Worm (Caenorhabditis elegans) whole organism, young adult: ENCODE measurements around the gene Y38E10A.17.

ENCODE experiments used
- B0019.2 ChIP-seq: fragments of 200-800 bp; sonication (Bioruptor generic); conservative IDR thresholded peaks from 2 replicates; pipeline ENCODE4 v1.3.6; 2022; ENCODE audit warnings: missing genetic modification reagents, missing genetic modification characterization, missing compliant biosample characterization
- C06A6.2 ChIP-seq: fragments of 200-800 bp; sonication (Bioruptor generic); conservative IDR thresholded peaks from 2 replicates; pipeline ENCODE4 v1.3.6; 2022; ENCODE audit warnings: missing genetic modification characterization, missing compliant biosample characterization
- F22D6.2 ChIP-seq: sonication (generic microtip); optimal IDR thresholded peaks from 2 replicates; lab custom pipeline; 2016; ENCODE audit warnings: mild to moderate bottlenecking, missing genetic modification characterization, missing compliant biosample characterization
- F23B12.7 ChIP-seq: sonication (generic microtip); optimal IDR thresholded peaks from 2 replicates; lab custom pipeline; 2017; ENCODE audit warnings: missing genetic modification characterization, mild to moderate bottlenecking, missing compliant biosample characterization, antibody characterized with exemption, moderate library complexity; ENCODE audit not compliant: insufficient read depth
- F33H1.4 ChIP-seq: fragments of 200-800 bp; sonication (Bioruptor generic); IDR thresholded peaks from 2 replicates; pipeline ENCODE4 v1.3.6; 2022; ENCODE audit warnings: missing genetic modification reagents, missing genetic modification characterization, missing compliant biosample characterization
- F37B4.10 ChIP-seq: fragments of 200-800 bp; sonication (Bioruptor generic); IDR thresholded peaks from 2 replicates; pipeline ENCODE4 v1.3.6; 2022; ENCODE audit warnings: missing genetic modification characterization, missing compliant biosample characterization
- F39B2.1 ChIP-seq: fragments of 200-800 bp; sonication (Bioruptor generic); IDR thresholded peaks from 2 replicates; pipeline ENCODE4 v1.3.6; 2022; ENCODE audit warnings: missing genetic modification reagents, missing genetic modification characterization, missing compliant biosample characterization
- T26A5.8 ChIP-seq: sonication (generic microtip); optimal IDR thresholded peaks from 2 replicates; lab custom pipeline; 2016; ENCODE audit warnings: missing genetic modification characterization, missing compliant biosample characterization
- Y53F4B.3 ChIP-seq: fragments of 200-800 bp; sonication (Bioruptor generic); IDR thresholded peaks from 2 replicates; pipeline ENCODE4 v1.3.6; 2022; ENCODE audit warnings: missing genetic modification reagents, missing genetic modification characterization, missing compliant biosample characterization
- Y53G8AR.9 ChIP-seq: fragments of 200-800 bp; sonication (Bioruptor generic); conservative IDR thresholded peaks from 2 replicates; pipeline ENCODE4 v1.3.6; 2022; ENCODE audit warnings: missing genetic modification reagents, missing genetic modification characterization, missing compliant biosample characterization
- Y67H2A.10 ChIP-seq: fragments of 200-800 bp; sonication (Bioruptor generic); conservative IDR thresholded peaks from 2 replicates; pipeline ENCODE4 v1.3.6; 2022; ENCODE audit warnings: missing genetic modification reagents, missing genetic modification characterization, missing compliant biosample characterization
- aptf-2 ChIP-seq: fragments of 200-800 bp; sonication (Bioruptor generic); conservative IDR thresholded peaks from 2 replicates; pipeline ENCODE4 v1.3.6; 2022; ENCODE audit warnings: missing genetic modification reagents, missing genetic modification characterization, missing compliant biosample characterization
- aptf-3 ChIP-seq: fragments of 200-800 bp; sonication (Bioruptor generic); IDR thresholded peaks from 2 replicates; pipeline ENCODE4 v1.3.6; 2022; ENCODE audit warnings: missing genetic modification characterization, missing compliant biosample characterization
- cebp-1 ChIP-seq, 2 experiments: fragments of 200-800 bp in 1 of 2; sonication (Bioruptor generic) in 1 of 2; sonication (generic microtip) in 1 of 2; IDR thresholded peaks in 1 of 2; optimal IDR thresholded peaks in 1 of 2; 2 replicates each; pipeline versions ENCODE4 v1.3.6 to Lab custom; 2017 to 2022; ENCODE audit warnings: missing compliant biosample characterization in 2 of 2, missing genetic modification characterization in 2 of 2, mild to moderate bottlenecking in 1 of 2, missing genetic modification reagents in 1 of 2, moderate library complexity in 1 of 2
- ceh-100 ChIP-seq: fragments of 200-800 bp; sonication (Bioruptor generic); IDR thresholded peaks from 2 replicates; pipeline ENCODE4 v1.3.6; 2022; ENCODE audit warnings: missing genetic modification reagents, missing genetic modification characterization, missing compliant biosample characterization
- ceh-27 ChIP-seq: fragments of 200-800 bp; sonication (Bioruptor generic); optimal IDR thresholded peaks from 2 replicates; lab custom pipeline; 2018; ENCODE audit warnings: mild to moderate bottlenecking, missing genetic modification characterization, moderate library complexity, missing compliant biosample characterization
- ceh-79 ChIP-seq: sonication (generic microtip); optimal IDR thresholded peaks from 2 replicates; lab custom pipeline; 2017; ENCODE audit warnings: mild to moderate bottlenecking, missing genetic modification characterization, missing compliant biosample characterization
- ceh-91 ChIP-seq: fragments of 200-800 bp; sonication (Bioruptor generic); IDR thresholded peaks from 2 replicates; pipeline ENCODE4 v1.3.6; 2022; ENCODE audit warnings: missing genetic modification reagents, missing genetic modification characterization, missing compliant biosample characterization
- chd-7 ChIP-seq: sonication (generic microtip); optimal IDR thresholded peaks from 2 replicates; lab custom pipeline; 2016; ENCODE audit warnings: mild to moderate bottlenecking, missing genetic modification characterization, moderate library complexity, missing compliant biosample characterization
- dpff-1 ChIP-seq: sonication (generic microtip); optimal IDR thresholded peaks from 2 replicates; lab custom pipeline; 2017; ENCODE audit warnings: mild to moderate bottlenecking, missing genetic modification characterization, missing compliant biosample characterization
- efl-1 ChIP-seq: fragments of 150-350 bp; optimal IDR thresholded peaks from 2 replicates; lab custom pipeline; 2014; ENCODE audit warnings: missing biosample characterization, missing genetic modification reagents, missing genetic modification characterization
- gei-17 ChIP-seq: fragments of 200-800 bp; sonication (Bioruptor generic); optimal IDR thresholded peaks from 2 replicates; lab custom pipeline; 2018; ENCODE audit warnings: mild to moderate bottlenecking, missing genetic modification characterization, missing compliant biosample characterization
- hlh-26 ChIP-seq: fragments of 200-800 bp; sonication (Bioruptor generic); conservative IDR thresholded peaks from 2 replicates; pipeline ENCODE4 v1.3.6; 2022; ENCODE audit warnings: missing genetic modification reagents, missing genetic modification characterization, missing compliant biosample characterization
- hmg-1.2 ChIP-seq: fragments of 200-800 bp; sonication (Bioruptor generic); IDR thresholded peaks from 2 replicates; pipeline ENCODE4 v1.3.6; 2022; ENCODE audit warnings: missing genetic modification reagents, missing genetic modification characterization, missing compliant biosample characterization
- hmg-20 ChIP-seq: fragments of 200-800 bp; sonication (Bioruptor generic); IDR thresholded peaks from 2 replicates; pipeline ENCODE4 v1.3.6; 2022; ENCODE audit warnings: missing genetic modification reagents, missing genetic modification characterization, missing compliant biosample characterization
- hrde-1 ChIP-seq: sonication (generic microtip); optimal IDR thresholded peaks from 2 replicates; lab custom pipeline; 2016; ENCODE audit warnings: missing genetic modification characterization, mild to moderate bottlenecking, missing compliant biosample characterization, moderate library complexity, missing genotype, missing genetic modification reagents, borderline replicate concordance
- let-526 ChIP-seq: fragments of 200-800 bp; sonication (Bioruptor generic); IDR thresholded peaks from 2 replicates; pipeline ENCODE4 v1.3.6; 2022; ENCODE audit warnings: missing genetic modification reagents, missing genetic modification characterization, missing compliant biosample characterization
- lin-35 ChIP-seq, 3 experiments: fragments of 150-350 bp in 2 of 3; sonication (generic microtip) in 1 of 3; optimal IDR thresholded peaks; 2 replicates each; lab custom pipeline; 2014 to 2018; ENCODE audit warnings: missing biosample characterization in 3 of 3, missing genetic modification characterization in 3 of 3, missing genetic modification reagents in 3 of 3
- lin-54 ChIP-seq: fragments of 200-800 bp; sonication (Bioruptor generic); optimal IDR thresholded peaks from 2 replicates; lab custom pipeline; 2018; ENCODE audit warnings: mild to moderate bottlenecking, missing genetic modification characterization, missing compliant biosample characterization
- madf-10 ChIP-seq: sonication (generic microtip); optimal IDR thresholded peaks from 2 replicates; lab custom pipeline; 2016; ENCODE audit warnings: mild to moderate bottlenecking, missing genetic modification characterization, missing compliant biosample characterization
- madf-8 ChIP-seq: fragments of 200-800 bp; sonication (Bioruptor generic); conservative IDR thresholded peaks from 2 replicates; pipeline ENCODE4 v1.3.6; 2022; ENCODE audit warnings: missing genetic modification reagents, missing genetic modification characterization, missing compliant biosample characterization
- mcd-1 ChIP-seq: fragments of 200-800 bp; sonication (Bioruptor generic); IDR thresholded peaks from 2 replicates; pipeline ENCODE4 v1.3.6; 2022; ENCODE audit warnings: missing genetic modification reagents, missing genetic modification characterization, missing compliant biosample characterization
- mel-28 ChIP-seq: sonication (generic microtip); optimal IDR thresholded peaks from 2 replicates; lab custom pipeline; 2016; ENCODE audit warnings: borderline replicate concordance, mild to moderate bottlenecking, missing genetic modification characterization, missing compliant biosample characterization
- mes-4 ChIP-seq: sonication (generic microtip); optimal IDR thresholded peaks from 2 replicates; lab custom pipeline; 2016; ENCODE audit warnings: missing genotype, missing genetic modification characterization, missing compliant biosample characterization
- nhr-120 ChIP-seq: fragments of 200-800 bp; sonication (Bioruptor generic); IDR thresholded peaks from 2 replicates; pipeline ENCODE4 v1.3.6; 2022; ENCODE audit warnings: missing genetic modification characterization, missing compliant biosample characterization
- nhr-90 ChIP-seq: sonication (generic microtip); optimal IDR thresholded peaks from 2 replicates; lab custom pipeline; 2016; ENCODE audit warnings: missing genotype, mild to moderate bottlenecking, missing genetic modification characterization, missing compliant biosample characterization
- sea-2 ChIP-seq: fragments of 200-800 bp; sonication (Bioruptor generic); IDR thresholded peaks from 2 replicates; pipeline ENCODE4 v1.3.6; 2022; ENCODE audit warnings: missing genetic modification characterization, missing compliant biosample characterization
- tbx-9 ChIP-seq: sonication (generic microtip); optimal IDR thresholded peaks from 2 replicates; lab custom pipeline; 2016; ENCODE audit warnings: borderline replicate concordance, missing genetic modification characterization, inconsistent platforms, missing compliant biosample characterization
- tlf-1 ChIP-seq: fragments of 200-800 bp; sonication (Bioruptor generic); optimal IDR thresholded peaks from 2 replicates; lab custom pipeline; 2018; ENCODE audit warnings: mild to moderate bottlenecking, missing genetic modification characterization, missing compliant biosample characterization
- unc-62 ChIP-seq: fragments of 150-350 bp; optimal IDR thresholded peaks from 2 replicates; lab custom pipeline; 2014; ENCODE audit warnings: missing biosample characterization, missing genetic modification reagents, missing genetic modification characterization
- xnd-1 ChIP-seq: sonication (generic microtip); optimal IDR thresholded peaks from 2 replicates; lab custom pipeline; 2016; ENCODE audit warnings: missing genotype, missing genetic modification reagents, missing genetic modification characterization, missing compliant biosample characterization
- ztf-26 ChIP-seq: sonication (generic microtip); optimal IDR thresholded peaks from 2 replicates; lab custom pipeline; 2017; ENCODE audit warnings: missing genetic modification characterization, missing compliant biosample characterization
- ztf-3 ChIP-seq: fragments of 200-800 bp; sonication (Bioruptor generic); optimal IDR thresholded peaks from 2 replicates; lab custom pipeline; 2018; ENCODE audit warnings: mild to moderate bottlenecking, missing genetic modification characterization, missing compliant biosample characterization

The Y38E10A.17 gene

DNA sequence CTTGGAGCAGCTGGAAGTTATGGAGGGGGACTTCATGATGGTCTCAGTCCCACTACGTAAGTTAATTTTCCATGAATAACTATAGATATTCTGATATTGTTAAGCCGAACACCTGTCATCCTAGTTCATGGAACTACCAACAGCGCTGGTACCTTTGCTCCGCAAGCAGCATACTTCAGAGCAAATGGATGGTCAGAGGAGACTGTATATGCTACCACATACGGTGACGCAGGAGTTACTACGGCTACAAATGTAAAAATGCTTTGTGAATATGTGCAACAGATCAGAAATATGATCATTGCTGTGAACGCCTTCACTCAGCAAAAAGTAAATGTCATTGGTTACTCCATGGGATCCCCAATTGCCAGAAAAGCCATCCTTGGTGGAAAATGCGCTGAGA is 28.5 kb downstream of the Y38E10A.17 start:
- TF ChIP-seq ceh-27 (GFP tag; lab: Kevin White, UChicago) (no peak), sea-2 (GFP tag; lab: Robert Waterston, UW) (no peak), hrde-1 (tag; lab: Kevin White, UChicago) (no peak), F23B12.7 (tag; lab: Kevin White, UChicago) (no peak), let-526 (GFP tag; lab: Robert Waterston, UW) (no peak), aptf-2 (GFP tag; lab: Robert Waterston, UW) (no peak), ceh-100 (GFP tag; lab: Robert Waterston, UW) (no peak), Y53G8AR.9 (GFP tag; lab: Robert Waterston, UW) (no peak), mel-28 (tag; lab: Kevin White, UChicago) (no peak), F33H1.4 (GFP tag; lab: Robert Waterston, UW) (no peak), T26A5.8 (tag; lab: Kevin White, UChicago) (no peak), F22D6.2 (tag; lab: Kevin White, UChicago) (no peak), Y53F4B.3 (GFP tag; lab: Robert Waterston, UW) (no peak), tbx-9 (tag; lab: Kevin White, UChicago) (no peak), gei-17 (GFP tag; lab: Kevin White, UChicago) (no peak)

ce11 chrII:12603667-12604621 is 30.7 kb downstream of the Y38E10A.17 start, which contains the start of the genes ceh-100 and lips-15:
Gene ceh-100 (minus strand): TSS chrII:12603680.
Gene lips-15 (plus strand): TSS chrII:12604386.
- TF ChIP-seq F33H1.4 (GFP tag; lab: Robert Waterston, UW), result peak; percentile 80
- TF ChIP-seq mes-4 (tag; lab: Kevin White, UChicago), result no peak
- TF ChIP-seq dpff-1 (tag; lab: Kevin White, UChicago), result no peak
- TF ChIP-seq mcd-1 (GFP tag; lab: Robert Waterston, UW), result peak; percentile 13; the same call in 1 of the 2 replicates
- TF ChIP-seq F23B12.7 (tag; lab: Kevin White, UChicago), result no peak
- peak; percentile 72 for TF ChIP-seq xnd-1 (tag; lab: Kevin White, UChicago)
- TF ChIP-seq hmg-20 (GFP tag; lab: Robert Waterston, UW), result no peak
- no peak for TF ChIP-seq ztf-3 (GFP tag; lab: Kevin White, UChicago)
- TF ChIP-seq nhr-90 (tag; lab: Kevin White, UChicago), result no peak
- no peak for TF ChIP-seq tlf-1 (GFP tag; lab: Kevin White, UChicago)
- 0 out of 2 replicates have a peak, but pooled peaks have one; percentile 17 for TF ChIP-seq ceh-91 (GFP tag; lab: Robert Waterston, UW)
- no peak for TF ChIP-seq Y67H2A.10 (GFP tag; lab: Robert Waterston, UW)
- TF ChIP-seq hmg-1.2, result peak; percentile 96
- no peak for TF ChIP-seq F37B4.10
- TF ChIP-seq T26A5.8 (tag; lab: Kevin White, UChicago), result no peak
- no peak for TF ChIP-seq F39B2.1
- no peak for TF ChIP-seq nhr-120
- TF ChIP-seq lin-35 (GFP tag; optimal IDR thresholded peaks at IDR 0.05; lab: Kevin White, UChicago), result no peak
- no peak for TF ChIP-seq tbx-9 (tag; lab: Kevin White, UChicago)
- TF ChIP-seq lin-54 (GFP tag; lab: Kevin White, UChicago), result peak; percentile 27
- TF ChIP-seq ceh-100 (GFP tag; lab: Robert Waterston, UW), result peak; percentile 37; the same call in 1 of the 2 replicates
- no peak for TF ChIP-seq ztf-26 (tag; lab: Kevin White, UChicago)
- TF ChIP-seq madf-10, result no peak
- no peak for TF ChIP-seq hrde-1 (tag; lab: Kevin White, UChicago)
- TF ChIP-seq aptf-3 (GFP tag; lab: Robert Waterston, UW), result no peak
- TF ChIP-seq efl-1 (GFP tag; lab: Kevin White, UChicago), result peak; percentile 28
- no peak for TF ChIP-seq aptf-2 (GFP tag; lab: Robert Waterston, UW)
- no peak for TF ChIP-seq C06A6.2 (GFP tag; lab: Robert Waterston, UW)
- TF ChIP-seq ceh-79 (tag; lab: Kevin White, UChicago), result no peak
- TF ChIP-seq madf-8 (GFP tag; lab: Robert Waterston, UW), result 0 out of 2 replicates have a peak, but pooled peaks have one; percentile 12
- no peak for TF ChIP-seq chd-7 (tag; lab: Kevin White, UChicago)
- no peak for TF ChIP-seq hlh-26 (GFP tag; lab: Robert Waterston, UW)
- TF ChIP-seq B0019.2 (GFP tag; lab: Robert Waterston, UW), result no peak
- no peak for TF ChIP-seq unc-62
- no peak for TF ChIP-seq cebp-1 (GFP tag; IDR thresholded peaks at IDR 0.05; lab: Robert Waterston, UW)
- TF ChIP-seq cebp-1 (tag; optimal IDR thresholded peaks at IDR 0.05; lab: Kevin White, UChicago), result no peak
